Fruit fly (Drosophila melanogaster): ENCODE results near the gene Or33c.

- no peak for TF ChIP-seq Abd-B (GFP tag; optimal IDR thresholded peaks at IDR 0.05)
- no peak for TF ChIP-seq CG1233 (GFP tag; optimal IDR thresholded peaks at IDR 0.05)
These were observed 6.2 kb upstream of the Or33c start for dm6 chr2L:11931603-11932002.

Data from whole organism, embryonic.